Worm (Caenorhabditis elegans) whole organism, young adult: ENCODE data around the gene clec-172.

Experiments used
- B0019.2 ChIP-seq: fragments of 200-800 bp; sonication (Bioruptor generic); conservative IDR thresholded peaks from 2 replicates; pipeline ENCODE4 v1.3.6; 2022; ENCODE audit warnings: missing genetic modification reagents, missing genetic modification characterization, missing compliant biosample characterization
- B0261.1 ChIP-seq: sonication (generic microtip); optimal IDR thresholded peaks from 2 replicates; lab custom pipeline; 2016; ENCODE audit warnings: mild to moderate bottlenecking, missing genetic modification characterization, moderate library complexity, missing compliant biosample characterization
- F33H1.4 ChIP-seq: fragments of 200-800 bp; sonication (Bioruptor generic); IDR thresholded peaks from 2 replicates; pipeline ENCODE4 v1.3.6; 2022; ENCODE audit warnings: missing genetic modification reagents, missing genetic modification characterization, missing compliant biosample characterization
- F55B11.4 ChIP-seq: sonication (generic microtip); optimal IDR thresholded peaks from 2 replicates; lab custom pipeline; 2016; ENCODE audit warnings: missing compliant biosample characterization, missing genetic modification characterization, borderline replicate concordance; ENCODE audit not compliant: insufficient read depth
- F57A8.1 ChIP-seq: fragments of 200-800 bp; sonication (Bioruptor generic); optimal IDR thresholded peaks from 2 replicates; lab custom pipeline; 2018; ENCODE audit warnings: mild to moderate bottlenecking, missing genetic modification characterization, moderate library complexity, missing compliant biosample characterization
- Y95B8A.8 ChIP-seq: fragments of 200-800 bp; sonication (Bioruptor generic); IDR thresholded peaks from 2 replicates; pipeline ENCODE4 v1.3.6; 2022; ENCODE audit warnings: missing genetic modification reagents, missing genetic modification characterization, missing compliant biosample characterization
- ama-1 ChIP-seq, 3 experiments: fragments of 150-350 bp in 1 of 3; sonication (generic microtip) in 2 of 3; optimal IDR thresholded peaks; 2 replicates each; lab custom pipeline; 2014 to 2018; ENCODE audit warnings: missing biosample characterization in 2 of 3, missing genetic modification characterization in 2 of 3, missing genetic modification reagents in 2 of 3
- aptf-3 ChIP-seq: fragments of 200-800 bp; sonication (Bioruptor generic); IDR thresholded peaks from 2 replicates; pipeline ENCODE4 v1.3.6; 2022; ENCODE audit warnings: missing genetic modification characterization, missing compliant biosample characterization
- athp-1 ChIP-seq: sonication (generic microtip); optimal IDR thresholded peaks from 2 replicates; lab custom pipeline; 2017; ENCODE audit warnings: mild to moderate bottlenecking, missing genetic modification characterization, missing compliant biosample characterization
- attf-5 ChIP-seq: fragments of 200-800 bp; sonication (Bioruptor generic); optimal IDR thresholded peaks from 2 replicates; lab custom pipeline; 2018; ENCODE audit warnings: mild to moderate bottlenecking, missing genetic modification characterization, missing compliant biosample characterization
- ccch-3 ChIP-seq: fragments of 200-800 bp; sonication (Bioruptor generic); optimal IDR thresholded peaks from 2 replicates; lab custom pipeline; 2018; ENCODE audit warnings: mild to moderate bottlenecking, missing genetic modification characterization, missing compliant biosample characterization
- cebp-2 ChIP-seq: fragments of 200-800 bp; sonication (Bioruptor generic); IDR thresholded peaks from 2 replicates; pipeline ENCODE4 v1.3.6; 2022; ENCODE audit warnings: missing genetic modification characterization, missing compliant biosample characterization
- ceh-40 ChIP-seq: fragments of 200-800 bp; sonication (Bioruptor generic); IDR thresholded peaks from 2 replicates; pipeline ENCODE4 v1.3.6; 2022; ENCODE audit warnings: missing genetic modification characterization, missing compliant biosample characterization
- ceh-79 ChIP-seq: sonication (generic microtip); optimal IDR thresholded peaks from 2 replicates; lab custom pipeline; 2017; ENCODE audit warnings: mild to moderate bottlenecking, missing genetic modification characterization, missing compliant biosample characterization
- dox-1 ChIP-seq: fragments of 200-800 bp; sonication (Bioruptor generic); IDR thresholded peaks from 2 replicates; pipeline ENCODE4 v1.3.6; 2022; ENCODE audit warnings: missing genetic modification reagents, missing genetic modification characterization, missing compliant biosample characterization
- efl-1 ChIP-seq: fragments of 150-350 bp; optimal IDR thresholded peaks from 2 replicates; lab custom pipeline; 2014; ENCODE audit warnings: missing biosample characterization, missing genetic modification reagents, missing genetic modification characterization
- egrh-3 ChIP-seq: fragments of 200-800 bp; sonication (Bioruptor generic); IDR thresholded peaks from 2 replicates; pipeline ENCODE4 v1.3.6; 2022; ENCODE audit warnings: missing genetic modification reagents, missing genetic modification characterization, missing compliant biosample characterization
- ekl-4 ChIP-seq: fragments of 200-800 bp; sonication (Bioruptor generic); IDR thresholded peaks from 2 replicates; pipeline ENCODE4 v1.3.6; 2022; ENCODE audit warnings: missing genetic modification reagents, missing genetic modification characterization, missing compliant biosample characterization
- ets-4 ChIP-seq: fragments of 200-800 bp; sonication (Bioruptor generic); optimal IDR thresholded peaks from 2 replicates; lab custom pipeline; 2018; ENCODE audit warnings: mild to moderate bottlenecking, missing genetic modification characterization, missing compliant biosample characterization
- gei-17 ChIP-seq: fragments of 200-800 bp; sonication (Bioruptor generic); optimal IDR thresholded peaks from 2 replicates; lab custom pipeline; 2018; ENCODE audit warnings: mild to moderate bottlenecking, missing genetic modification characterization, missing compliant biosample characterization
- hlh-12 ChIP-seq: sonication (generic microtip); optimal IDR thresholded peaks from 2 replicates; lab custom pipeline; 2016; ENCODE audit warnings: missing genetic modification characterization, missing compliant biosample characterization
- hmg-20 ChIP-seq: fragments of 200-800 bp; sonication (Bioruptor generic); IDR thresholded peaks from 2 replicates; pipeline ENCODE4 v1.3.6; 2022; ENCODE audit warnings: missing genetic modification reagents, missing genetic modification characterization, missing compliant biosample characterization
- let-526 ChIP-seq: fragments of 200-800 bp; sonication (Bioruptor generic); IDR thresholded peaks from 2 replicates; pipeline ENCODE4 v1.3.6; 2022; ENCODE audit warnings: missing genetic modification reagents, missing genetic modification characterization, missing compliant biosample characterization
- lin-26 ChIP-seq: fragments of 200-800 bp; sonication (Bioruptor generic); IDR thresholded peaks from 2 replicates; pipeline ENCODE4 v1.3.6; 2022; ENCODE audit warnings: missing genetic modification reagents, missing genetic modification characterization, missing compliant biosample characterization
- lir-1 ChIP-seq: fragments of 200-800 bp; sonication (Bioruptor generic); conservative IDR thresholded peaks from 2 replicates; pipeline ENCODE4 v1.3.6; 2022; ENCODE audit warnings: missing genetic modification reagents, missing genetic modification characterization, missing compliant biosample characterization
- lsl-1 ChIP-seq: fragments of 200-800 bp; sonication (Bioruptor generic); optimal IDR thresholded peaks from 2 replicates; lab custom pipeline; 2018; ENCODE audit warnings: mild to moderate bottlenecking, missing genetic modification characterization, moderate library complexity, missing compliant biosample characterization
- lsy-27 ChIP-seq: sonication (generic microtip); optimal IDR thresholded peaks from 2 replicates; lab custom pipeline; 2017; ENCODE audit warnings: missing genetic modification characterization, mild to moderate bottlenecking, missing compliant biosample characterization, antibody characterized with exemption, missing genotype, borderline replicate concordance; ENCODE audit not compliant: insufficient read depth
- madf-8 ChIP-seq: fragments of 200-800 bp; sonication (Bioruptor generic); conservative IDR thresholded peaks from 2 replicates; pipeline ENCODE4 v1.3.6; 2022; ENCODE audit warnings: missing genetic modification reagents, missing genetic modification characterization, missing compliant biosample characterization
- mcd-1 ChIP-seq: fragments of 200-800 bp; sonication (Bioruptor generic); IDR thresholded peaks from 2 replicates; pipeline ENCODE4 v1.3.6; 2022; ENCODE audit warnings: missing genetic modification reagents, missing genetic modification characterization, missing compliant biosample characterization
- mes-4 ChIP-seq: sonication (generic microtip); optimal IDR thresholded peaks from 2 replicates; lab custom pipeline; 2016; ENCODE audit warnings: missing genotype, missing genetic modification characterization, missing compliant biosample characterization
- mxl-1 ChIP-seq: sonication (generic microtip); optimal IDR thresholded peaks from 2 replicates; lab custom pipeline; 2016; ENCODE audit warnings: missing genetic modification characterization, missing compliant biosample characterization
- nhr-120 ChIP-seq: fragments of 200-800 bp; sonication (Bioruptor generic); IDR thresholded peaks from 2 replicates; pipeline ENCODE4 v1.3.6; 2022; ENCODE audit warnings: missing genetic modification characterization, missing compliant biosample characterization
- nhr-27 ChIP-seq: fragments of 200-800 bp; sonication (Bioruptor generic); optimal IDR thresholded peaks from 2 replicates; lab custom pipeline; 2018; ENCODE audit warnings: mild to moderate bottlenecking, missing genetic modification characterization, moderate library complexity, missing compliant biosample characterization
- repo-1 ChIP-seq: sonication (generic microtip); optimal IDR thresholded peaks from 2 replicates; lab custom pipeline; 2017; ENCODE audit warnings: mild to moderate bottlenecking, missing genetic modification characterization, missing compliant biosample characterization
- sea-2 ChIP-seq: fragments of 200-800 bp; sonication (Bioruptor generic); IDR thresholded peaks from 2 replicates; pipeline ENCODE4 v1.3.6; 2022; ENCODE audit warnings: missing genetic modification characterization, missing compliant biosample characterization
- snpc-1.1 ChIP-seq: sonication (generic microtip); optimal IDR thresholded peaks from 2 replicates; lab custom pipeline; 2017; ENCODE audit warnings: missing genetic modification characterization, mild to moderate bottlenecking, missing compliant biosample characterization, antibody characterized with exemption, moderate library complexity, missing genotype, missing genetic modification reagents; ENCODE audit not compliant: insufficient read depth
- snpc-1.3 ChIP-seq: sonication (generic microtip); optimal IDR thresholded peaks from 2 replicates; lab custom pipeline; 2017; ENCODE audit warnings: missing genetic modification characterization, mild to moderate bottlenecking, missing compliant biosample characterization, antibody characterized with exemption, moderate library complexity, missing genotype, missing genetic modification reagents; ENCODE audit not compliant: insufficient read depth
- snpc-4 ChIP-seq, 5 experiments: fragments of 150-350 bp in 1 of 5; sonication (generic microtip) in 4 of 5; optimal IDR thresholded peaks; 2 replicates each; lab custom pipeline; 2014 to 2018; ENCODE audit warnings: missing genetic modification characterization in 5 of 5, missing biosample characterization in 3 of 5, antibody characterized with exemption in 2 of 5, mild to moderate bottlenecking in 2 of 5, missing compliant biosample characterization in 2 of 5, missing genotype in 2 of 5, moderate library complexity in 2 of 5, missing genetic modification reagents in 1 of 5
- tbp1 ChIP-seq: fragments of 200-800 bp; sonication (Bioruptor generic); optimal IDR thresholded peaks from 2 replicates; lab custom pipeline; 2018; ENCODE audit warnings: mild to moderate bottlenecking, missing genetic modification characterization, missing compliant biosample characterization
- tbx-9 ChIP-seq: sonication (generic microtip); optimal IDR thresholded peaks from 2 replicates; lab custom pipeline; 2016; ENCODE audit warnings: borderline replicate concordance, missing genetic modification characterization, inconsistent platforms, missing compliant biosample characterization
- xnd-1 ChIP-seq: sonication (generic microtip); optimal IDR thresholded peaks from 2 replicates; lab custom pipeline; 2016; ENCODE audit warnings: missing genotype, missing genetic modification reagents, missing genetic modification characterization, missing compliant biosample characterization
- zfh-2 ChIP-seq: fragments of 200-800 bp; sonication (Bioruptor generic); conservative IDR thresholded peaks from 2 replicates; pipeline ENCODE4 v1.3.6; 2022; ENCODE audit warnings: missing genetic modification reagents, missing genetic modification characterization, missing compliant biosample characterization
- ztf-25 ChIP-seq: fragments of 200-800 bp; sonication (Bioruptor generic); IDR thresholded peaks from 2 replicates; pipeline ENCODE4 v1.3.6; 2022; ENCODE audit warnings: missing genetic modification reagents, missing genetic modification characterization, missing compliant biosample characterization
- ztf-28 ChIP-seq: fragments of 200-800 bp; sonication (Bioruptor generic); IDR thresholded peaks from 2 replicates; pipeline ENCODE4 v1.3.6; 2022; ENCODE audit warnings: missing genetic modification reagents, missing genetic modification characterization, missing compliant biosample characterization
- ztf-6 ChIP-seq: fragments of 200-800 bp; sonication (Bioruptor generic); IDR thresholded peaks from 2 replicates; pipeline ENCODE4 v1.3.6; 2022; ENCODE audit warnings: missing genetic modification reagents, missing genetic modification characterization, missing compliant biosample characterization

The clec-172 gene

DNA sequence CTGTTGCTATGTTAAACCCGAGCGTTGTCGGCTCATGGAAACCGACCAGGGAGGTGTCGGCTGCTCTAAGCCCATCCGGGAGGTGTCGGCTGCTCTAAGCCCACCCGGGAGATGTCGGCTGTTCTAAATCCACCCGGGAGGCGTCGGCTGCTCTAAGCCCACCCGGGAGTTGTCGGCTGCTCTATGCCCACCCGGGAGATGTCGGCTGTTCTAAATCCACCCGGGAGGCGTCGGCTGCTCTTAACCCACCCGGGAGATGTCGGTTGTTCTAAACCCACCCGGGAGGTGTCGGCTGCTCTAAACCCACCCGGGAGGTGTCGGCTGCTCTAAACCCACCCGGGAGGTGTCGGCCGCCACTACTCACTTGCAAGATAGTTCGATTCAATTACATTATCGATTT, 536 bp downstream of the clec-172 start:
- TF ChIP-seq mxl-1 (tag; lab: Kevin White, UChicago) (no peak), F55B11.4 (tag; lab: Kevin White, UChicago) (no peak), hmg-20 (GFP tag; lab: Robert Waterston, UW) (no peak), ceh-40 (GFP tag; lab: Robert Waterston, UW) (no peak), mcd-1 (GFP tag; lab: Robert Waterston, UW) (no peak; the same call in 1 of the 2 replicates), tbp1 (GFP tag; lab: Kevin White, UChicago) (no peak), dox-1 (GFP tag; lab: Robert Waterston, UW) (no peak; the same call in 1 of the 2 replicates), zfh-2 (GFP tag; lab: Robert Waterston, UW) (peak; percentile 91), nhr-120 (GFP tag; lab: Robert Waterston, UW) (no peak), F33H1.4 (GFP tag; lab: Robert Waterston, UW) (no peak), ztf-28 (GFP tag; lab: Robert Waterston, UW) (no peak), efl-1 (GFP tag; lab: Kevin White, UChicago) (no peak), repo-1 (tag; lab: Kevin White, UChicago) (no peak), lin-26 (GFP tag; lab: Robert Waterston, UW) (0 out of 2 replicates have a peak, but pooled peaks have one; percentile 28), gei-17 (no peak), lir-1 (GFP tag; lab: Robert Waterston, UW) (no peak), snpc-4 (GFP tag; optimal IDR thresholded peaks at IDR 0.05; lab: Kevin White, UChicago) (no peak), snpc-4 (tag; optimal IDR thresholded peaks at IDR 0.05; lab: Kevin White, UChicago) (peak in 1 of 4 experiments; percentile 51), tbx-9 (tag; lab: Kevin White, UChicago) (no peak), egrh-3 (GFP tag; lab: Robert Waterston, UW) (peak; percentile 90)

DNA sequence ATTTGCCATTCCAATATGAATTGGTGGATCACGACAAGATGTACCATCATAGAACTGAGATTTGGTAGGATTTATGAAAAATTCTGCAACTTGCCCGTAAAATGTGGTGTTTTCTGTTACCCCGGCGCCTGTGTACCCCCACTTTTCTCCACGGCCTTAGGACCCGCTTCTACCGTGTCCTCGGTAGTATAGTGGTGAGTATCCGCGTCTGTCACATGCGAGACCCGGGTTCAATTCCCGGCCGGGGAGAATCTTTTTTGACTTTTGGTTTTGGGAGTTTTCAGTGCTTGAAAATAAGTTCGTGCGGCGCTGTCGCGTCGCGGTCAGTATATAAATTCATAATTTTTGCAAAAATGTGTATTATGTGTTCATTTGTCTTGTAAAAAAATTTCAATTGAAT, 2.0 kb downstream of the clec-172 start:
- TF ChIP-seq sea-2: no peak
- TF ChIP-seq ama-1 (optimal IDR thresholded peaks at IDR 0.05; lab: Kevin White, UChicago): no peak
- TF ChIP-seq ama-1 (GFP tag; optimal IDR thresholded peaks at IDR 0.05; lab: Kevin White, UChicago): no peak
- no peak for TF ChIP-seq madf-8 (GFP tag; lab: Robert Waterston, UW)
- TF ChIP-seq snpc-1.3 (tag; lab: Kevin White, UChicago): peak; percentile 14
- no peak for TF ChIP-seq nhr-27
- peak; percentile 27 for TF ChIP-seq snpc-1.1 (tag; lab: Kevin White, UChicago)
- TF ChIP-seq attf-5 (GFP tag; lab: Kevin White, UChicago): peak; percentile 25
- TF ChIP-seq mcd-1 (GFP tag; lab: Robert Waterston, UW): peak; percentile 37; the same call in 1 of the 2 replicates
- TF ChIP-seq Y95B8A.8 (GFP tag; lab: Robert Waterston, UW): no peak
- TF ChIP-seq aptf-3: no peak
- TF ChIP-seq hmg-20 (GFP tag; lab: Robert Waterston, UW): no peak
- no peak for TF ChIP-seq F57A8.1 (GFP tag; lab: Kevin White, UChicago)
- no peak for TF ChIP-seq ztf-25 (GFP tag; lab: Robert Waterston, UW)
- TF ChIP-seq let-526 (GFP tag; lab: Robert Waterston, UW): no peak
- no peak for TF ChIP-seq cebp-2 (GFP tag; lab: Robert Waterston, UW)
- TF ChIP-seq ccch-3 (GFP tag; lab: Kevin White, UChicago): no peak
- no peak for TF ChIP-seq lsy-27
- no peak for TF ChIP-seq repo-1 (tag; lab: Kevin White, UChicago)
- no peak for TF ChIP-seq efl-1 (GFP tag; lab: Kevin White, UChicago)
- no peak for TF ChIP-seq hlh-12
- TF ChIP-seq B0261.1: peak; percentile 74
- TF ChIP-seq ztf-6 (GFP tag; lab: Robert Waterston, UW): no peak
- no peak for TF ChIP-seq mes-4 (tag; lab: Kevin White, UChicago)
- TF ChIP-seq lsl-1 (GFP tag; lab: Kevin White, UChicago): peak; percentile 9
- no peak for TF ChIP-seq ekl-4 (GFP tag; lab: Robert Waterston, UW)
- no peak for TF ChIP-seq B0019.2 (GFP tag; lab: Robert Waterston, UW)
- no peak for TF ChIP-seq ceh-79 (tag; lab: Kevin White, UChicago)
- TF ChIP-seq F55B11.4 (tag; lab: Kevin White, UChicago): no peak
- TF ChIP-seq athp-1 (tag; lab: Kevin White, UChicago): no peak
- TF ChIP-seq xnd-1 (tag; lab: Kevin White, UChicago): no peak
- no peak for TF ChIP-seq ceh-40 (GFP tag; lab: Robert Waterston, UW)
- no peak for TF ChIP-seq ets-4 (GFP tag; lab: Kevin White, UChicago)
